Worm (Caenorhabditis elegans): ENCODE measurements around the gene his-3.
"Not testable (repeated sequence)": the region's sequence is repeated elsewhere in the genome, so short reads cannot be mapped to it uniquely, and the experiment has no call there.

his-3 gene

DNA sequence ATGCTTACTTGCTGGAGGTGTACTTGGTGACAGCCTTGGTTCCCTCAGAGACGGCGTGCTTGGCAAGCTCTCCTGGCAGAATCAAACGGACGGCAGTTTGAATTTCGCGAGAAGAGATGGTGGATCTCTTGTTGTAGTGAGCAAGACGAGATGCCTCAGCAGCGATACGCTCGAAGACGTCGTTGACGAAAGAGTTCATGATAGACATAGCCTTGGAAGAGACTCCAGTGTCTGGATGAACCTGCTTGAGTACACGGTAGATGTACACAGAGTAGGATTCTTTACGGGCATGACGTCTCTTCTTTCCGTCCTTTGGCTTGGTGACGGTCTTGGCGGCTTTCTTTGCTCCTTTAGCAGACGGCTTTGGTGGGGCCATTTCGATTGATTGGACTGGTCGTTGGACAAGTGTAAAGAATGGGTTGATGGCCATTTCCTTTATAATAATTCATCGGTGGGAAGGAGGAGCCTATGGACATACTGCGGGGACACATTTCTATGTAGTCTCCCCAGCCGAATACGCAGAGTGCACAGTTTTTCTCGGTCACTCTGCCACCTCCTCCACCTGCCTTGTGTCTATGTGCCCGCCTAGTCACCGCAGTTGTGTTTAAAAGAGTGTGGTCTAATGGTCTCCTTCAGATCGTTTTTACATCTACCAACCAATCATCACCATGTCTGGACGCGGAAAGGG lies at the start of gene his-3, which contains the start of gene his-4:
TSS of gene his-3 (plus strand) at position 669 of the 688 bp plus-strand sequence.
TSS of gene his-4 (minus strand) at position 376 of the 688 bp plus-strand sequence.
- peak; percentile 87 for TF ChIP-seq pha-4 (tag; optimal IDR thresholded peaks at IDR 0.05)
- TF ChIP-seq ztf-11 (tag; optimal IDR thresholded peaks at IDR 0.05) = peak; percentile 94
- TF ChIP-seq lin-13 (tag; optimal IDR thresholded peaks at IDR 0.05) = peak; percentile 96
- TF ChIP-seq sptf-1 (tag; optimal IDR thresholded peaks at IDR 0.05) = peak; percentile 24
- peak; percentile 62 for TF ChIP-seq nhr-2 (tag; optimal IDR thresholded peaks at IDR 0.05)
- peak; percentile 86 for TF ChIP-seq cnd-1 (tag; optimal IDR thresholded peaks at IDR 0.05)
- peak; percentile 13 for TF ChIP-seq unc-62 (GFP tag; optimal IDR thresholded peaks at IDR 0.05)
- TF ChIP-seq zip-8 (tag; optimal IDR thresholded peaks at IDR 0.05) = peak; percentile 32
- TF ChIP-seq ceh-39 (tag; optimal IDR thresholded peaks at IDR 0.05) = peak; percentile 86
- TF ChIP-seq lsy-2 (tag; optimal IDR thresholded peaks at IDR 0.05) = peak; percentile 43
- peak; percentile 57 for TF ChIP-seq mep-1 (tag; optimal IDR thresholded peaks at IDR 0.05)
- TF ChIP-seq drap-1 (GFP tag; optimal IDR thresholded peaks at IDR 0.05) = peak; percentile 81
- TF ChIP-seq M03D4.4 (tag; optimal IDR thresholded peaks at IDR 0.05) = peak; percentile 26

DNA sequence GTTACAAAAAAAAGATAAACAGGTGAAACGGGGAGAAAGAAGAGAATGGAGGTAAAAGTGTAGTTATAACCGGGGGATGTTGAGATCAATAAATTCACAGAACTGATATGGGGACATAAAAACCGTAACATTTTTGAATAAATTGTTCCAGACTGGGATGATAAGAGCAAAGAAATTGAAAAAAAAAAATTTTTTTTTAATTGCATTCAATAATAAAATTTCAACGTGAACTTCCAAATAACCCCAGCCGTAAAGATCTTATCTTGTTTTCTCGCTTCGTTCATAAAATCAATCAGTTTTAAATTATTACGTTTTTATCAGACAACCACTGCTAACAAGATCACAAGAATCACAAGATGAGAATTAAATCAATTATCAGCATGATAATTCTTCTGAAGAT lies 48.8 kb upstream of the his-3 start, which contains the start of gene C06C6.7:
TSS of gene C06C6.7 (plus strand) at position 301 of the 400 bp plus-strand sequence.
- not testable (repeated sequence) for TF ChIP-seq pha-4, ceh-39, nhr-237 (tag; optimal IDR thresholded peaks at IDR 0.05)

DNA sequence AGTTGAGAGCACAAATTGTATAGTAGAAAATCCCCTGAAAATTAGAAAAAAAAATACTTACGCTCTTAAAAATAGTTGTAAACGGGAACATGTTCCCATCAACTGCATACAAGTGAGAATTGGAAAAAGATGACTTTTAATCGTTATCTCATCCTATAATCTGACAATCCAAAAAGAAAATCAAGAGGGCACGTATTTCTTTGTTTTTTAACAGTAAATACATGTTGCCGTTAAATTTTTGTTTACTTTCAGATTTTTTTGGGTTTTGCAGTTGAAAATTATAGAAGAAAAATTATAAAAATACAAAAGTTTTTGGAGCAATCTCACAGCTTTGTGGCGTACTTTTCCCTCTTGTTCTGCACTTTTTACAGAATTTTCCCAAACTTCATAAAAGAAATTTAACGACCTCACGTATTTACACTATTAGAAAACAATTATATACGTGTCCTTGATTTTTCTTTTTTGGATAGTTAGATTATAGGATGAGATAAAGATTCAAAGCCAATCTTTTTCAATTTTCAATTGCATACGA lies 43.9 kb upstream of the his-3 start, which contains the start of the genes C06C6.9 and C06C6.8:
TSS of gene C06C6.9 (minus strand) at position 101 of the 532 bp plus-strand sequence.
TSS of gene C06C6.8 (plus strand) at position 482 of the 532 bp plus-strand sequence.
- TF ChIP-seq mab-5 (tag; optimal IDR thresholded peaks at IDR 0.05) (no peak), sptf-1 (tag; optimal IDR thresholded peaks at IDR 0.05) (no peak), elt-3 (tag; optimal IDR thresholded peaks at IDR 0.05) (no peak), nhr-76 (tag; optimal IDR thresholded peaks at IDR 0.05) (no peak), blmp-1 (tag; optimal IDR thresholded peaks at IDR 0.05) (no peak), mep-1 (tag; optimal IDR thresholded peaks at IDR 0.05) (no peak), nhr-12 (tag; optimal IDR thresholded peaks at IDR 0.05) (no peak), unc-62 (GFP tag; optimal IDR thresholded peaks at IDR 0.05) (no peak), sem-2 (GFP tag; optimal IDR thresholded peaks at IDR 0.05) (no peak), flh-1 (GFP tag; optimal IDR thresholded peaks at IDR 0.05) (no peak)

DNA sequence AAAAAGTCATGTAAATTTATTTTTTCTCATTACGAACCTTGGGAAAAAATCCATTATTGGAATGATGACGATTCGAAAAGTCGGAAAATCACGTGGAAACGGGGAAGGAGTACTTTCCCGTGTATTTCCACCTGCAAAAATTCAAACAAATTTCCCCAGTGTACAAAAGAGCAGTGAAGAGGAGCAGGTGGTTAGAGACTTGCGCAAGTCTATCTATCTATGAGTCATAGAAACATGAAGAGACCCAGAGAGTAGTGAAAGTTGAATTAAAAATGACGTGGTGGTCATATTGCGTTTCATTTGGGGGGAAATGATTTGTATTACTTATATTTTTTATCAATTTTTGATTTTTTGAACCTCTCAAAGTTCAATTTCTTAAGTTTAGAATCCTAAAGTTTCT lies 40.2 kb upstream of the his-3 start, which contains the start of gene nhr-50:
TSS of gene nhr-50 (minus strand) at position 199 of the 400 bp plus-strand sequence.
- TF ChIP-seq pha-4 (tag; optimal IDR thresholded peaks at IDR 0.05) (peak; percentile 36), M03D4.4 (tag; optimal IDR thresholded peaks at IDR 0.05) (no peak)

DNA sequence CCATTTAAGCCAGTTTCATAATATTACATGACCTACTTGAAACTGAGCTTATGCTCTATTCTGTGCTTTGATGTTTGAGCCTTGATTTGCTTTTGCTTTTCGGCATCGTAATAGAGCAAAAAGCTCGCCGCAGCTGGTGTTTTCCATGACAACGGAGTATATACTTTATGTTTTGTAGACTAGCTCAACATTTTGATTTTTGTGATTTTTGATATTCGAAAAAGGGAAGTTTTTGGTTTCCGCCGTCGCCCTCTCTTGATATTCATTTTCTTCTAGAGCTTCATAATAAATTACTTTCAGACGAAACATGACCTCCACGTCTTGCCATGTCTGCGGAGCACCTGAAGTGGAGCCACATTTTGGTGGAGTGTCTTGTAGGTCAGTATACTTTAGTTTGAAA lies 38.3 kb upstream of the his-3 start, which contains the start of gene nhr-63:
TSS of gene nhr-63 (plus strand) at position 301 of the 400 bp plus-strand sequence.
- TF ChIP-seq cnd-1 (tag; optimal IDR thresholded peaks at IDR 0.05) = no peak

DNA sequence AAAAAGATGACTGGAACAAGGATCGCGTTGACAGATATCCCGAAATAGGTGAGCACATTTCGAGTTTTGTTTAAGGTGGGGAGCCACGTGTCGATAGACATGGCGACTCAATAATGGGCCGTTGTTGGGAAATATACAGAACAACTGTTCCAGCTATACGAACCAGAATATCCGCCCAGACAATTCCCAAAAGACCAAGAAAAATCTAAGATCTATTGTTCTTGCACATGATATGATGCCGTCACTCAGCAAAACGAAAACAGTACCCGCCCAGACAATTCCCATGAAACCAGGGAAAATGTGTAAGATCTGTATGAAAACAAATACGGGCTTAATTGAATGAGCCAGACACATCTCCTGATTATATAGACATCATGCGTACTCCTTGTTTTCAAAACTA lies 33.1 kb upstream of the his-3 start, which contains the start of gene str-231:
TSS of gene str-231 (minus strand) at position 101 of the 400 bp plus-strand sequence.
- no peak for TF ChIP-seq nhr-237 (tag; optimal IDR thresholded peaks at IDR 0.05)
- TF ChIP-seq lin-32 (GFP tag; optimal IDR thresholded peaks at IDR 0.05) = no peak
- TF ChIP-seq cnd-1 (tag; optimal IDR thresholded peaks at IDR 0.05) = no peak
- no peak for TF ChIP-seq unc-62 (GFP tag; optimal IDR thresholded peaks at IDR 0.05)
- TF ChIP-seq elt-1 (tag; optimal IDR thresholded peaks at IDR 0.05; ENCODE audit: borderline replicate concordance, insufficient read depth) = no peak

DNA sequence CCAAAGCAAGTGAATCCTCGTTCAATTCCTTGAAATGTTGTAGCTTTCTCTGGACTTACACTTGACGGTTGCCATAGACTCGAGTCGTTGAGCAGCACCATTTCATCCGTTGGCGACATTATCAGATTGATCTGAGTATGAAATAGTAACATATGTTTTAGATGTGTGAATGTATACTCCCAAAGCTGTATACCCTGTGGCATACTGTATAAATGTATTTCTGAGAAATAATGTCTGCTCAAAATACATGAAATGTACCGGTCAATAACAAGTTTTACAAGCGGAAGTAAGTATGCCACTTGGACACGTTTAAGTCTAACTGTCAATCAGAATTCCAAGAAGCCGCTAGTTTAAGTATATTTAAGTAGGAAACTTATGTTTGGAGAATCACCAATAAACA lies 31.0 kb upstream of the his-3 start, which contains the start of gene str-233:
TSS of gene str-233 (minus strand) at position 101 of the 400 bp plus-strand sequence.
- TF ChIP-seq mab-5 (tag; optimal IDR thresholded peaks at IDR 0.05) (no peak), mep-1 (tag; optimal IDR thresholded peaks at IDR 0.05) (no peak), nhr-2 (tag; optimal IDR thresholded peaks at IDR 0.05) (no peak), ceh-83 (GFP tag; optimal IDR thresholded peaks at IDR 0.05) (no peak), cnd-1 (tag; optimal IDR thresholded peaks at IDR 0.05) (no peak), tbx-8 (GFP tag; optimal IDR thresholded peaks at IDR 0.05) (no peak), nhr-28 (tag; optimal IDR thresholded peaks at IDR 0.05) (no peak), ztf-11 (tag; optimal IDR thresholded peaks at IDR 0.05) (no peak), elt-1 (tag; optimal IDR thresholded peaks at IDR 0.05; ENCODE audit: borderline replicate concordance, insufficient read depth) (no peak), elt-3 (tag; optimal IDR thresholded peaks at IDR 0.05) (no peak), lsy-2 (tag; optimal IDR thresholded peaks at IDR 0.05) (no peak), lin-13 (tag; optimal IDR thresholded peaks at IDR 0.05) (no peak), zip-8 (tag; optimal IDR thresholded peaks at IDR 0.05) (no peak), sptf-1 (tag; optimal IDR thresholded peaks at IDR 0.05) (no peak), hlh-1 (tag; optimal IDR thresholded peaks at IDR 0.05) (no peak), snpc-4 (tag; optimal IDR thresholded peaks at IDR 0.05) (no peak)
